Worm (Caenorhabditis elegans): ENCODE results near the gene R04A9.9.

Gene R04A9.9

DNA sequence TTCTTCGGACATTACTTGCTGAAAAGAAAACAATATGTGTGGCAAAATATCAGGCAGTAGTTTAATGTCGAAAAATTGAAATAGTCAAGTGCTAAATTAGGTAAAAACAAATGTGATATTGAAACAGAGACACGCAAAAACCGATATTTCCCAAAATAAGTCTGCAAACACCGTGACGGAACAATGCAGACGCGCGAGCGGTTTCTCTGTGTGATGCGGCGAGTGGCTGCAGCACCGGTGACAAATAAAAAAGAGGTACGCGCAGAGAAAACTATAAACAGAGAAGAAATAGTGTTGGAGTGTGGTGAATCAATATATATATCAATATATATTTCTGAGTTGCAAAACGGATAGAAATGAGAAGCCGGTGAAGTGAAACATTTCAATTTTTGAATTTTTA is 7.7 kb downstream of the R04A9.9 start, which contains the start of gene ife-2 (continued):
- TF ChIP-seq elt-2 (tag; optimal IDR thresholded peaks at IDR 0.05) (peak; percentile 26), ceh-8 (GFP tag; optimal IDR thresholded peaks at IDR 0.05) (no peak), ces-1 (GFP tag; optimal IDR thresholded peaks at IDR 0.05) (no peak), zip-4 (GFP tag; optimal IDR thresholded peaks at IDR 0.05) (peak; percentile 7), C04F5.9 (tag; optimal IDR thresholded peaks at IDR 0.05) (peak; percentile 10), nhr-77 (tag; optimal IDR thresholded peaks at IDR 0.05) (peak; percentile 7), nhr-11 (tag; optimal IDR thresholded peaks at IDR 0.05) (no peak), lin-14 (GFP tag; optimal IDR thresholded peaks at IDR 0.05) (no peak), tbx-2 (tag; optimal IDR thresholded peaks at IDR 0.05) (peak; percentile 74), ets-5 (GFP tag; IDR thresholded peaks at IDR 0.05) (no peak), hlh-4 (tag; optimal IDR thresholded peaks at IDR 0.05) (no peak), fkh-8 (tag; optimal IDR thresholded peaks at IDR 0.05) (peak; percentile 19), pqm-1 (tag; optimal IDR thresholded peaks at IDR 0.05) (no peak), aly-2 (tag; optimal IDR thresholded peaks at IDR 0.05) (no peak), sox-4 (tag; optimal IDR thresholded peaks at IDR 0.05) (no peak), pax-3 (tag; optimal IDR thresholded peaks at IDR 0.05) (no peak), ceh-88 (GFP tag; IDR thresholded peaks at IDR 0.05) (peak; percentile 47; the same call in 1 of the 2 replicates), dpl-1 (GFP tag; optimal IDR thresholded peaks at IDR 0.05) (peak; percentile 55 to 78 (median 76)), fkh-10 (GFP tag; optimal IDR thresholded peaks at IDR 0.05) (no peak), unc-86 (tag; optimal IDR thresholded peaks at IDR 0.05) (peak; percentile 50), ceh-63 (GFP tag; optimal IDR thresholded peaks at IDR 0.05) (no peak), C34B4.2 (tag; optimal IDR thresholded peaks at IDR 0.05) (no peak), isw-1 (GFP tag; IDR thresholded peaks at IDR 0.05) (no peak), swsn-7 (tag; optimal IDR thresholded peaks at IDR 0.05) (peak; percentile 74), hpl-2 (GFP tag; optimal IDR thresholded peaks at IDR 0.05) (no peak), ama-1 (optimal IDR thresholded peaks at IDR 0.05) (no peak), grh-1 (GFP tag; IDR thresholded peaks at IDR 0.05) (0 out of 2 replicates have a peak, but pooled peaks have one; percentile 10), mab-9 (GFP tag; IDR thresholded peaks at IDR 0.05) (no peak), egl-27 (tag; optimal IDR thresholded peaks at IDR 0.05) (no peak), unc-130 (tag; optimal IDR thresholded peaks at IDR 0.05) (peak; percentile 49), blmp-1 (tag; optimal IDR thresholded peaks at IDR 0.05) (peak; percentile 61)

ce11 chrX:381029-381428 is 9.3 kb downstream of the R04A9.9 start:
- TF ChIP-seq egl-13 (tag; optimal IDR thresholded peaks at IDR 0.05) (no peak), hpl-2 (GFP tag; optimal IDR thresholded peaks at IDR 0.05) (no peak), nhr-11 (tag; optimal IDR thresholded peaks at IDR 0.05) (no peak), unc-30 (tag; optimal IDR thresholded peaks at IDR 0.05) (no peak), blmp-1 (tag; optimal IDR thresholded peaks at IDR 0.05) (no peak), mab-9 (GFP tag; IDR thresholded peaks at IDR 0.05) (no peak), nhr-19 (GFP tag; conservative IDR thresholded peaks at IDR 0.05) (no peak), ets-5 (GFP tag; IDR thresholded peaks at IDR 0.05) (no peak), nhr-20 (tag; optimal IDR thresholded peaks at IDR 0.05) (no peak), fkh-10 (GFP tag; optimal IDR thresholded peaks at IDR 0.05) (no peak), sox-4 (tag; optimal IDR thresholded peaks at IDR 0.05) (no peak), nhr-28 (tag; optimal IDR thresholded peaks at IDR 0.05) (no peak), mef-2 (tag; optimal IDR thresholded peaks at IDR 0.05) (no peak), swsn-7 (tag; optimal IDR thresholded peaks at IDR 0.05) (no peak), F16B12.6 (tag; optimal IDR thresholded peaks at IDR 0.05) (peak; percentile 38), hlh-17 (GFP tag; optimal IDR thresholded peaks at IDR 0.05; ENCODE audit: borderline replicate concordance) (no peak), mdl-1 (tag; optimal IDR thresholded peaks at IDR 0.05) (peak in 1 of 2 experiments; percentile 8), lin-13 (GFP tag; optimal IDR thresholded peaks at IDR 0.05) (no peak), pag-3 (tag; optimal IDR thresholded peaks at IDR 0.05; ENCODE audit: borderline replicate concordance, insufficient read depth) (no peak), lin-35 (GFP tag; optimal IDR thresholded peaks at IDR 0.05) (peak in 1 of 2 experiments; percentile 35), snu-23 (GFP tag; optimal IDR thresholded peaks at IDR 0.05) (peak; percentile 24), nhr-47 (tag; optimal IDR thresholded peaks at IDR 0.05) (peak; percentile 13)
